Worm (Caenorhabditis elegans): ENCODE data around the gene T25D1.3.

T25D1.3 gene

ce11 chrX:16505348-16505747 lies at the start of gene T25D1.3:
T25D1.3 (plus strand) TSS chrX:16505648.
- TF ChIP-seq repo-1 (tag; optimal IDR thresholded peaks at IDR 0.05), result no peak

- no peak for TF ChIP-seq attf-6 (GFP tag; IDR thresholded peaks at IDR 0.05)
- 0 out of 2 replicates have a peak, but pooled peaks have one; percentile 7 for TF ChIP-seq dox-1 (GFP tag; IDR thresholded peaks at IDR 0.05)
- TF ChIP-seq nhr-80 (tag; optimal IDR thresholded peaks at IDR 0.05), result peak; percentile 73
These were observed 48.8 kb upstream of the T25D1.3 start, which contains the start of gene nas-39 for ce11 chrX:16456659-16457058. nas-39 (plus strand) TSS chrX:16456927.

- TF ChIP-seq F10E7.11 (tag; optimal IDR thresholded peaks at IDR 0.05) (no peak), zfh-2 (GFP tag; conservative IDR thresholded peaks at IDR 0.05) (peak; percentile 78)
These were observed 48.3 kb upstream of the T25D1.3 start for ce11 chrX:16457113-16457512.

- TF ChIP-seq lsl-1 (GFP tag; optimal IDR thresholded peaks at IDR 0.05), result no peak
- TF ChIP-seq ceh-91 (GFP tag; IDR thresholded peaks at IDR 0.05), result no peak
- peak; percentile 30 for TF ChIP-seq snpc-1.3 (tag; optimal IDR thresholded peaks at IDR 0.05; ENCODE audit: insufficient read depth)
- TF ChIP-seq rcor-1 (GFP tag; IDR thresholded peaks at IDR 0.05), result peak; percentile 34; the same call in 1 of the 2 replicates
- TF ChIP-seq C17E4.6 (GFP tag; IDR thresholded peaks at IDR 0.05), result no peak
- TF ChIP-seq B0261.1 (tag; optimal IDR thresholded peaks at IDR 0.05), result peak; percentile 68
- peak; percentile 54 for TF ChIP-seq rpc-1 (optimal IDR thresholded peaks at IDR 0.05)
- peak; percentile 80 for TF ChIP-seq rpc-1 (tag; optimal IDR thresholded peaks at IDR 0.05)
- TF ChIP-seq F23B12.7 (tag; optimal IDR thresholded peaks at IDR 0.05; ENCODE audit: insufficient read depth), result no peak
- TF ChIP-seq C06A6.2 (GFP tag; conservative IDR thresholded peaks at IDR 0.05), result no peak
- no peak for TF ChIP-seq let-607 (tag; optimal IDR thresholded peaks at IDR 0.05)
- TF ChIP-seq atf-7 (tag; optimal IDR thresholded peaks at IDR 0.05), result no peak
- no peak for TF ChIP-seq sdz-38 (tag; optimal IDR thresholded peaks at IDR 0.05)
- TF ChIP-seq fkh-3 (tag; optimal IDR thresholded peaks at IDR 0.05), result no peak
- TF ChIP-seq D2030.7 (GFP tag; IDR thresholded peaks at IDR 0.05), result peak; percentile 56
- TF ChIP-seq snpc-4 (GFP tag; optimal IDR thresholded peaks at IDR 0.05), result peak; percentile 50
- TF ChIP-seq snpc-4 (tag; optimal IDR thresholded peaks at IDR 0.05), result peak in 3 of 4 experiments; percentile 20 to 73 (median 57)
- no peak for TF ChIP-seq nhr-120 (GFP tag; IDR thresholded peaks at IDR 0.05)
- peak; percentile 2 for TF ChIP-seq nhr-90 (tag; optimal IDR thresholded peaks at IDR 0.05)
- no peak for TF ChIP-seq Y67H2A.10 (GFP tag; conservative IDR thresholded peaks at IDR 0.05)
- TF ChIP-seq ztf-28 (GFP tag; IDR thresholded peaks at IDR 0.05), result no peak
- TF ChIP-seq pha-4 (tag; optimal IDR thresholded peaks at IDR 0.05), result no peak
- peak; percentile 72 for TF ChIP-seq him-1 (tag; optimal IDR thresholded peaks at IDR 0.05)
- no peak for TF ChIP-seq Y56A3A.18 (GFP tag; IDR thresholded peaks at IDR 0.05)
- TF ChIP-seq pbrm-1 (GFP tag; IDR thresholded peaks at IDR 0.05), result peak; percentile 63; the same call in 1 of the 2 replicates
- peak; percentile 38 for TF ChIP-seq snpc-1.1 (tag; optimal IDR thresholded peaks at IDR 0.05; ENCODE audit: insufficient read depth)
- no peak for TF ChIP-seq K12H6.12 (tag; optimal IDR thresholded peaks at IDR 0.05)
- peak; percentile 89 for TF ChIP-seq tbp1 (GFP tag; optimal IDR thresholded peaks at IDR 0.05)
- TF ChIP-seq Y53G8AR.9 (GFP tag; conservative IDR thresholded peaks at IDR 0.05), result no peak
- no peak for TF ChIP-seq gei-17 (GFP tag; optimal IDR thresholded peaks at IDR 0.05)
- no peak for TF ChIP-seq repo-1 (tag; optimal IDR thresholded peaks at IDR 0.05)
- no peak for TF ChIP-seq K11D2.4 (GFP tag; IDR thresholded peaks at IDR 0.05)
- TF ChIP-seq egl-44 (GFP tag; IDR thresholded peaks at IDR 0.05), result no peak
- no peak for TF ChIP-seq ccch-3 (GFP tag; optimal IDR thresholded peaks at IDR 0.05)
- no peak for TF ChIP-seq attf-3 (GFP tag; conservative IDR thresholded peaks at IDR 0.05)
- peak; percentile 41; the same call in 1 of the 2 replicates for TF ChIP-seq lin-26 (GFP tag; IDR thresholded peaks at IDR 0.05)
- TF ChIP-seq athp-1 (tag; optimal IDR thresholded peaks at IDR 0.05), result no peak
- TF ChIP-seq tbx-9 (tag; optimal IDR thresholded peaks at IDR 0.05; ENCODE audit: borderline replicate concordance), result no peak
- TF ChIP-seq dpl-1 (GFP tag; optimal IDR thresholded peaks at IDR 0.05), result no peak
These were observed 44.1 kb upstream of the T25D1.3 start for ce11 chrX:16461319-16461718.
